Worm (Caenorhabditis elegans): ENCODE data around the gene mks-3.

Gene mks-3

ce11 chrII:7554716-7555247, 28.7 kb downstream of the mks-3 start:
- TF ChIP-seq unc-62 (GFP tag; optimal IDR thresholded peaks at IDR 0.05), result no peak

- no peak for TF ChIP-seq unc-62 (GFP tag; optimal IDR thresholded peaks at IDR 0.05)
Measured at ce11 chrII:7553806-7554205, 29.6 kb downstream of the mks-3 start, which contains the start of gene ZK1290.10. Gene ZK1290.10 (minus strand): TSS chrII:7553906.

- TF ChIP-seq unc-62 (GFP tag; optimal IDR thresholded peaks at IDR 0.05), result no peak
Measured at ce11 chrII:7549035-7549434, 34.4 kb downstream of the mks-3 start, which contains the start of gene tph-1. Gene tph-1 (plus strand): TSS chrII:7549335.

ce11 chrII:7548044-7548443, 35.4 kb downstream of the mks-3 start, which contains the start of gene fbxa-224:
Gene fbxa-224 (minus strand): TSS chrII:7548144.
- TF ChIP-seq unc-62 (GFP tag; optimal IDR thresholded peaks at IDR 0.05), result no peak

ce11 chrII:7547269-7547668, 36.2 kb downstream of the mks-3 start:
- no peak for TF ChIP-seq unc-62 (GFP tag; optimal IDR thresholded peaks at IDR 0.05)

ce11 chrII:7545364-7545763, 38.1 kb downstream of the mks-3 start:
- TF ChIP-seq unc-62 (GFP tag; optimal IDR thresholded peaks at IDR 0.05), result no peak

- no peak for TF ChIP-seq unc-62 (GFP tag; optimal IDR thresholded peaks at IDR 0.05)
Measured at ce11 chrII:7544782-7545181, 38.7 kb downstream of the mks-3 start.

ce11 chrII:7543808-7544207, 39.6 kb downstream of the mks-3 start, which contains the start of gene rol-8:
Gene rol-8 (plus strand): TSS chrII:7544108.
- no peak for TF ChIP-seq unc-62 (GFP tag; optimal IDR thresholded peaks at IDR 0.05)

- no peak for TF ChIP-seq unc-62 (GFP tag; optimal IDR thresholded peaks at IDR 0.05)
Measured at ce11 chrII:7542952-7543351, 40.5 kb downstream of the mks-3 start.

- no peak for TF ChIP-seq unc-62 (GFP tag; optimal IDR thresholded peaks at IDR 0.05)
Measured at ce11 chrII:7537603-7538230, 45.7 kb downstream of the mks-3 start, which contains the start of gene nfi-1. Gene nfi-1 (plus strand): TSS chrII:7538180.

ce11 chrII:7534934-7535333, 48.5 kb downstream of the mks-3 start, which contains the start of gene ZK1290.13:
Gene ZK1290.13 (plus strand): TSS chrII:7535006.
- no peak for TF ChIP-seq unc-62 (GFP tag; optimal IDR thresholded peaks at IDR 0.05)

ce11 chrII:7534369-7534768, 49.1 kb downstream of the mks-3 start, which contains the start of gene wrt-10:
Gene wrt-10 (minus strand): TSS chrII:7534563.
- TF ChIP-seq unc-62 (GFP tag; optimal IDR thresholded peaks at IDR 0.05), result no peak

ce11 chrII:7531478-7531877, 52.0 kb downstream of the mks-3 start:
- TF ChIP-seq unc-62 (GFP tag; optimal IDR thresholded peaks at IDR 0.05), result no peak

ce11 chrII:7530944-7531343, 52.5 kb downstream of the mks-3 start, which contains the start of gene wrt-1:
Gene wrt-1 (plus strand): TSS chrII:7530996.
- no peak for TF ChIP-seq unc-62 (GFP tag; optimal IDR thresholded peaks at IDR 0.05)

All from whole organism, dauer.